Worm (Caenorhabditis elegans): ENCODE measurements around the gene srbc-40.

srbc-40 gene

ce11 chrV:730216-730615, 10.6 kb upstream of the srbc-40 start:
- TF ChIP-seq ztf-11 (tag; optimal IDR thresholded peaks at IDR 0.05) (no peak), hlh-1 (tag; optimal IDR thresholded peaks at IDR 0.05) (no peak), elt-3 (tag; optimal IDR thresholded peaks at IDR 0.05) (no peak), tbx-8 (GFP tag; optimal IDR thresholded peaks at IDR 0.05) (no peak)

DNA sequence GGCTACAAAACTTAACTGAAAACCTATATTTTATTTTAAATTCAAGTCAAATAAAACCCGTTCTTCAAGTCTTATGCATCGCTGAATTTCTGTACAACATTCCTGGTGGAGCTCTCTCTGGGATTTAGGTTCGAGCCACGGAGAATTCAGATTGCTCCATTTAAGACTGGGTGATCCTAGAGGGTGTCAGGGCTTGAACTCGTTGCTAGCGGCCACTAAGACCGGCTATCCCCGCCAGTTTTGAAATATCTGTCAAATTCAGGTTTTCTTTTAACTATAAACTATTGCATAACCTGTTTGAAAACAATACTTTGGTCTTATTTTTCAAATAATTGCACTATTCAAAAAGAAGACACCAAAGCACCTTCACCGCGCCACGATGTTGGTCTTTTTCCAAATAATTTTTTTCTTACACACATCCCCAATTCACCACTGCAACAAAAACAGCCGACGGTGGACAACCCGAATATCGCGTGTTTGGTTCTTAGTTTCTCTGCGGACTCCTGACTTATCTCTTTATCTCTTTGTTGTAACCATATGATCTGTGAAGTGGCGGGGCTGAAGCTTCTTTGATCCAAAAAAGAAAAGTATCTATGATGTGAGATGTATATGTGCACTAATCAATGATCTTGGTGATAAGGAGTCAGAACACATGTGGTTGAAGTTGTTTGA, 9.3 kb upstream of the srbc-40 start:
- peak; percentile 2 for TF ChIP-seq hlh-1 (tag; optimal IDR thresholded peaks at IDR 0.05)
- TF ChIP-seq lin-32 (GFP tag; optimal IDR thresholded peaks at IDR 0.05) = no peak

- TF ChIP-seq unc-120 (tag; optimal IDR thresholded peaks at IDR 0.05; ENCODE audit: poor library complexity, severe bottlenecking) (peak; percentile 72), elt-3 (tag; optimal IDR thresholded peaks at IDR 0.05) (no peak), unc-62 (GFP tag; optimal IDR thresholded peaks at IDR 0.05) (peak; percentile 66), mab-5 (tag; optimal IDR thresholded peaks at IDR 0.05) (peak; percentile 54), lsy-2 (tag; optimal IDR thresholded peaks at IDR 0.05) (no peak), drap-1 (GFP tag; optimal IDR thresholded peaks at IDR 0.05) (no peak), nhr-237 (tag; optimal IDR thresholded peaks at IDR 0.05) (no peak), ces-1 (GFP tag; optimal IDR thresholded peaks at IDR 0.05) (no peak), hlh-1 (tag; optimal IDR thresholded peaks at IDR 0.05) (peak; percentile 69)
These were observed 8.1 kb upstream of the srbc-40 start, which contains the start of the genes icl-1 and srh-2 for ce11 chrV:727484-728351. TSS of gene icl-1 (minus strand) at chrV:728004. TSS of gene srh-2 (plus strand) at chrV:728301.

- TF ChIP-seq unc-120 (tag; optimal IDR thresholded peaks at IDR 0.05; ENCODE audit: poor library complexity, severe bottlenecking) (peak; percentile 30), hlh-1 (tag; optimal IDR thresholded peaks at IDR 0.05) (peak; percentile 77), nhr-28 (tag; optimal IDR thresholded peaks at IDR 0.05) (no peak)
These were observed 7.2 kb upstream of the srbc-40 start for ce11 chrV:726573-727483.

ce11 chrV:725807-726572, 6.4 kb upstream of the srbc-40 start:
- TF ChIP-seq ztf-11 (tag; optimal IDR thresholded peaks at IDR 0.05) = no peak
- no peak for TF ChIP-seq zip-8 (tag; optimal IDR thresholded peaks at IDR 0.05)
- TF ChIP-seq lsy-2 (tag; optimal IDR thresholded peaks at IDR 0.05) = no peak
- TF ChIP-seq bed-3 (GFP tag; optimal IDR thresholded peaks at IDR 0.05) = no peak
- TF ChIP-seq ceh-43 (GFP tag; optimal IDR thresholded peaks at IDR 0.05) = no peak
- TF ChIP-seq blmp-1 (tag; optimal IDR thresholded peaks at IDR 0.05) = no peak
- TF ChIP-seq pha-4 (tag; optimal IDR thresholded peaks at IDR 0.05) = no peak
- TF ChIP-seq nhr-237 (tag; optimal IDR thresholded peaks at IDR 0.05) = no peak
- no peak for TF ChIP-seq hlh-1 (tag; optimal IDR thresholded peaks at IDR 0.05)

DNA sequence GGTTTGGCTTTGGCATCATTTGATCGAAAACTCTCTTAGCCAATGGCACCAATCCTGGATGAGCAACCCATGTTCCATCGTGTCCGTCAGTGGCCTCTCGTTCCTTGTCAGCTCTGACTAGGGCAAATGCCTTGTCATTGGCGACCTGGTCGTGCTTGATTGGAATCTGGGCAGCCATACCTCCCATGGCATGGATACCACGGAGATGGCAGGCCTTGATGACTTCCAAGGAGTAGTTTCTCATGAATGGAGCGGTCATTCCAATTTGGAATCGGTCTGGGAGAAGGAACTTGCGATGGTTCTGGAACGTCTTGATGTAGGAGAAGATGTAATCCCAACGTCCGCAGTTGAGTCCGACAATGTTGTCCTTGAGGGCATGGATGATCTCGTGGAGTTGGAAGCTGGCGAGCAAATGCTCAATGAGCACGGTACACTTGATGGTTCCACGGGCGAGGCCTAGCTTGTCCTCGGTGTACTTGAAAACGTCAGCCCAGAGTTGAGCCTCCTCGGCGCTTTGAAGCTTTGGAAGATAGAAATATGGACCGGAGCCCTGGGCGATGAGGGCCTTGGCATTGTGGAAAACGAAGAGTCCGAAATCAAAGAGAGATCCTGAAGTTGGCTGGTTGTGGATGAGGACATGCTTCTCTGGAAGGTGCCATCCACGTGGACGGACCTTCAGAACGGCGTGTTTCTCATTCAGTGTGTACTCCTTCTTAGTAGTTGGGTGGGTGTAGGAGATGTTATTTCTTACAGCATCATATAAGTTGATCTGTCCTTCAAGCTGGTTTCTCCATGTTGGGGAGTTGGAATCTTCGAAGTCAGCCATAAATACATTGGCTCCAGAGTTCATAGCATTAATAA, 5.5 kb upstream of the srbc-40 start:
- TF ChIP-seq mep-1 (tag; optimal IDR thresholded peaks at IDR 0.05) = no peak
- TF ChIP-seq lin-32 (GFP tag; optimal IDR thresholded peaks at IDR 0.05) = no peak
- TF ChIP-seq elt-1 (tag; optimal IDR thresholded peaks at IDR 0.05; ENCODE audit: borderline replicate concordance, insufficient read depth) = no peak
- no peak for TF ChIP-seq ces-1 (GFP tag; optimal IDR thresholded peaks at IDR 0.05)
- no peak for TF ChIP-seq snpc-4 (tag; optimal IDR thresholded peaks at IDR 0.05)
- no peak for TF ChIP-seq cnd-1 (tag; optimal IDR thresholded peaks at IDR 0.05)
- no peak for TF ChIP-seq nhr-76 (tag; optimal IDR thresholded peaks at IDR 0.05)
- no peak for TF ChIP-seq bed-3 (GFP tag; optimal IDR thresholded peaks at IDR 0.05)
- no peak for TF ChIP-seq mls-2 (tag; optimal IDR thresholded peaks at IDR 0.05)
